Worm (Caenorhabditis elegans) whole organism, L3 larva: ENCODE results near the gene ctsa-4.2.
A peak's percentile ranks its signal among the peaks of the same experiment; 100 is the strongest.

Experiments
- R02D3.7 ChIP-seq: fragments of 150-350 bp; optimal IDR thresholded peaks from 2 replicates; lab custom pipeline; 2014; ENCODE audit warnings: missing biosample characterization, missing genetic modification characterization
- aly-2 ChIP-seq: fragments of 150-350 bp; optimal IDR thresholded peaks from 2 replicates; lab custom pipeline; 2014; ENCODE audit warnings: missing biosample characterization, missing genetic modification characterization
- ceh-16 ChIP-seq: sonication (generic microtip); optimal IDR thresholded peaks from 2 replicates; lab custom pipeline; 2017; ENCODE audit warnings: missing biosample characterization, missing genetic modification characterization
- ceh-28 ChIP-seq: fragments of 150-350 bp; optimal IDR thresholded peaks from 2 replicates; lab custom pipeline; 2014; ENCODE audit warnings: missing biosample characterization, missing genetic modification reagents, missing genetic modification characterization
- ceh-82 ChIP-seq: fragments of 150-350 bp; optimal IDR thresholded peaks from 2 replicates; lab custom pipeline; 2014; ENCODE audit warnings: missing biosample characterization, missing genetic modification characterization
- ceh-9 ChIP-seq: sonication (generic microtip); optimal IDR thresholded peaks from 2 replicates; lab custom pipeline; 2018; ENCODE audit warnings: missing biosample characterization, missing genetic modification characterization
- egl-27 ChIP-seq: sonication (generic microtip); optimal IDR thresholded peaks from 4 replicates; lab custom pipeline; 2017; ENCODE audit warnings: missing biosample characterization, missing genetic modification reagents, missing genetic modification characterization
- elt-2 ChIP-seq: sonication (generic microtip); optimal IDR thresholded peaks from 2 replicates; lab custom pipeline; 2016; ENCODE audit warnings: missing genetic modification reagents, mild to moderate bottlenecking, missing genetic modification characterization, missing compliant biosample characterization
- elt-3 ChIP-seq, 3 experiments: fragments of 150-350 bp in 1 of 3; sonication (generic microtip) in 2 of 3; optimal IDR thresholded peaks; 2 replicates in 2 of 3; 4 replicates in 1 of 3; lab custom pipeline; 2014 to 2017; ENCODE audit warnings: missing biosample characterization in 3 of 3, missing genetic modification characterization in 3 of 3
- eor-1 ChIP-seq, 2 experiments: fragments of 150-350 bp; optimal IDR thresholded peaks; 2 replicates each; lab custom pipeline; 2014 to 2018; ENCODE audit warnings: missing biosample characterization in 2 of 2, missing genetic modification characterization in 2 of 2
- fkh-10 ChIP-seq: sonication (generic microtip); optimal IDR thresholded peaks from 2 replicates; lab custom pipeline; 2017; ENCODE audit warnings: missing biosample characterization, missing genetic modification reagents, missing genetic modification characterization
- hmg-11 ChIP-seq: sonication (generic microtip); optimal IDR thresholded peaks from 2 replicates; lab custom pipeline; 2016; ENCODE audit warnings: missing genetic modification characterization, missing compliant biosample characterization
- jun-1 ChIP-seq: fragments of 150-350 bp; optimal IDR thresholded peaks from 2 replicates; lab custom pipeline; 2014; ENCODE audit warnings: missing biosample characterization, missing genetic modification reagents, missing genetic modification characterization
- lin-39 ChIP-seq: fragments of 150-350 bp; optimal IDR thresholded peaks from 2 replicates; lab custom pipeline; 2018; ENCODE audit warnings: missing biosample characterization, missing genetic modification reagents, missing genetic modification characterization
- lsy-12 ChIP-seq: sonication (generic microtip); optimal IDR thresholded peaks from 2 replicates; lab custom pipeline; 2016; ENCODE audit warnings: mild to moderate bottlenecking, missing genetic modification characterization, missing compliant biosample characterization
- mdl-1 ChIP-seq: fragments of 150-350 bp; optimal IDR thresholded peaks from 2 replicates; lab custom pipeline; 2014; ENCODE audit warnings: missing biosample characterization, missing genetic modification characterization
- mml-1 ChIP-seq: fragments of 150-350 bp; sonication (generic microtip); optimal IDR thresholded peaks from 3 replicates; lab custom pipeline; 2014; ENCODE audit warnings: missing biosample characterization, missing genetic modification characterization
- nfya-1 ChIP-seq: sonication (generic microtip); optimal IDR thresholded peaks from 2 replicates; lab custom pipeline; 2017; ENCODE audit warnings: missing genetic modification characterization, mild to moderate bottlenecking, missing compliant biosample characterization, antibody characterized with exemption, moderate library complexity; ENCODE audit not compliant: insufficient read depth
- nhr-11 ChIP-seq: fragments of 150-350 bp; optimal IDR thresholded peaks from 2 replicates; lab custom pipeline; 2014; ENCODE audit warnings: missing biosample characterization, missing genetic modification characterization
- nhr-23 ChIP-seq: fragments of 150-350 bp; optimal IDR thresholded peaks from 2 replicates; lab custom pipeline; 2014; ENCODE audit warnings: missing biosample characterization, missing genetic modification reagents, missing genetic modification characterization
- nhr-237 ChIP-seq: fragments of 150-350 bp; optimal IDR thresholded peaks from 2 replicates; lab custom pipeline; 2014; ENCODE audit warnings: missing biosample characterization, missing genetic modification characterization
- nhr-25 ChIP-seq: sonication (generic microtip); optimal IDR thresholded peaks from 2 replicates; lab custom pipeline; 2017; ENCODE audit warnings: missing biosample characterization, missing genetic modification characterization
- nhr-43 ChIP-seq: sonication (generic microtip); optimal IDR thresholded peaks from 2 replicates; lab custom pipeline; 2016; ENCODE audit warnings: mild to moderate bottlenecking, missing genetic modification characterization, missing compliant biosample characterization; ENCODE audit not compliant: poor library complexity, severe bottlenecking
- nhr-67 ChIP-seq: fragments of 150-350 bp; optimal IDR thresholded peaks from 2 replicates; lab custom pipeline; 2014; ENCODE audit warnings: missing biosample characterization, missing genetic modification characterization
- nhr-76 ChIP-seq: fragments of 150-350 bp; sonication (generic microtip); optimal IDR thresholded peaks from 5 replicates; lab custom pipeline; 2014; ENCODE audit warnings: missing biosample characterization, missing genetic modification characterization
- pha-4 ChIP-seq: fragments of 150-350 bp; optimal IDR thresholded peaks from 2 replicates; lab custom pipeline; 2014; ENCODE audit warnings: missing biosample characterization, missing genetic modification reagents, missing genetic modification characterization
- pqm-1 ChIP-seq: fragments of 150-350 bp; optimal IDR thresholded peaks from 2 replicates; lab custom pipeline; 2017; ENCODE audit warnings: missing biosample characterization, missing genetic modification characterization, inconsistent platforms
- sea-2 ChIP-seq: fragments of 150-350 bp; sonication (generic microtip); optimal IDR thresholded peaks from 4 replicates; lab custom pipeline; 2014; ENCODE audit warnings: missing biosample characterization, missing genetic modification reagents, missing genetic modification characterization
- skn-1 ChIP-seq: fragments of 150-350 bp; optimal IDR thresholded peaks from 2 replicates; lab custom pipeline; 2014; ENCODE audit warnings: missing biosample characterization, missing genetic modification characterization
- snpc-4 ChIP-seq: fragments of 150-350 bp; optimal IDR thresholded peaks from 2 replicates; lab custom pipeline; 2014; ENCODE audit warnings: missing biosample characterization, missing genetic modification characterization
- tbx-2 ChIP-seq: sonication (generic microtip); optimal IDR thresholded peaks from 2 replicates; lab custom pipeline; 2016; ENCODE audit warnings: mild to moderate bottlenecking, missing genetic modification characterization, missing compliant biosample characterization
- unc-39 ChIP-seq: sonication (generic microtip); optimal IDR thresholded peaks from 4 replicates; lab custom pipeline; 2017; ENCODE audit warnings: missing biosample characterization, missing genetic modification characterization
- unc-62 ChIP-seq: fragments of 150-350 bp; sonication (generic microtip); optimal IDR thresholded peaks from 4 replicates; lab custom pipeline; 2014; ENCODE audit warnings: missing biosample characterization, missing genetic modification reagents, missing genetic modification characterization
- zag-1 ChIP-seq: fragments of 150-350 bp; optimal IDR thresholded peaks from 2 replicates; lab custom pipeline; 2014; ENCODE audit warnings: missing biosample characterization, missing genetic modification characterization
- ztf-11 ChIP-seq: fragments of 150-350 bp; optimal IDR thresholded peaks from 2 replicates; lab custom pipeline; 2014; ENCODE audit warnings: missing biosample characterization, missing genetic modification characterization
- ztf-4 ChIP-seq: fragments of 150-350 bp; optimal IDR thresholded peaks from 2 replicates; lab custom pipeline; 2014; ENCODE audit warnings: missing biosample characterization, missing genetic modification characterization

The ctsa-4.2 gene

DNA sequence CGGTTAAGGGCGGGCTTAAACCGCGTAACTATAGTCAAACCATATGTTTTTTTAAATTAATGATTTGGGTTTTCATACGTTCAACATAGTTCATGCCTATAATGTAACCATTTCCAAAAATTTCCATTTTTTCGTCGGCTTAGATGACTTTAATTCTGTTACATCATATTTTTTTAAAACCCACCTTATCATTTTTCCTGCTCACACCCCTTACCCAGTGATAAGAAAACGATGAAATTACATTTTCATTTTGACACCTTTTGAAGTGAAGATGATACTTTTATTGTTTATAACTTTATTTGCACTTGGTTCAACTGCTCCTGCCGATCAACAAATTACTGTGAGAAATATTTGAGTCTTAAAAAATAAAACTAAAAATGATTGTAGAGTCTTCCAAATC is at the start of gene ctsa-4.2:
Gene ctsa-4.2 (plus strand): TSS at position 247 of the 400 bp plus-strand sequence.
- TF ChIP-seq elt-2 (peak; percentile 83), nhr-76 (tag; lab: Kevin White, UChicago) (no peak), mml-1 (tag; lab: Kevin White, UChicago) (no peak), pha-4 (tag; lab: Kevin White, UChicago) (no peak), egl-27 (tag; lab: Kevin White, UChicago) (no peak), unc-62 (GFP tag; lab: Kevin White, UChicago) (no peak), sea-2 (no peak), hmg-11 (no peak), skn-1 (peak; percentile 58)

DNA sequence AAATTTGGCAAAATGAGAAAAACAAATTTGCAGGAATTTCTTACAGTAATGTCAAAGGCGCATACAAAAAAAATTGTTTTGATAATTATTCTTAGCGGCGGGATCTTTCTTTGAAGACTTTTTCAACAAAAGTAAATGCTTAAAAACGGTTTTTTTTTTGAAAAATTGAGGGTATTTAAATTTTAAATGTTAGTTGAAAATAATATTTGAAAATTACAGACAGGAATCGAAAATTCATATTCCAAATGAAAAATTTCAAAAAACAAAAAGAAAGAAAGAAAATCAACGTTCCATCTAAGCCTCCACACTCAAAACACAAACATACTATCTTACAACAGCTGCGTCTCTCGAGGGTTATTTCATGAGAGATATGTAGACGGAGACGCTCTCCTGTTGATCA is 35.2 kb upstream of the ctsa-4.2 start:
- TF ChIP-seq pha-4 (tag; lab: Kevin White, UChicago) (no peak), elt-2 (no peak), nhr-76 (tag; lab: Kevin White, UChicago) (no peak), elt-3 (tag; optimal IDR thresholded peaks at IDR 0.05; lab: Kevin White, UChicago) (no peak), ceh-16 (tag; lab: Kevin White, UChicago) (no peak), eor-1 (tag; optimal IDR thresholded peaks at IDR 0.05; lab: Kevin White, UChicago) (no peak), R02D3.7 (tag; lab: Kevin White, UChicago) (no peak), mml-1 (tag; lab: Kevin White, UChicago) (no peak), jun-1 (tag; lab: Kevin White, UChicago) (no peak), tbx-2 (tag; lab: Kevin White, UChicago) (no peak), ztf-4 (tag; lab: Kevin White, UChicago) (no peak), nhr-25 (tag; lab: Kevin White, UChicago) (no peak), zag-1 (no peak), lin-39 (tag; lab: Kevin White, UChicago) (no peak), ceh-28 (tag; lab: Kevin White, UChicago) (no peak), nhr-11 (tag; lab: Kevin White, UChicago) (no peak)

DNA sequence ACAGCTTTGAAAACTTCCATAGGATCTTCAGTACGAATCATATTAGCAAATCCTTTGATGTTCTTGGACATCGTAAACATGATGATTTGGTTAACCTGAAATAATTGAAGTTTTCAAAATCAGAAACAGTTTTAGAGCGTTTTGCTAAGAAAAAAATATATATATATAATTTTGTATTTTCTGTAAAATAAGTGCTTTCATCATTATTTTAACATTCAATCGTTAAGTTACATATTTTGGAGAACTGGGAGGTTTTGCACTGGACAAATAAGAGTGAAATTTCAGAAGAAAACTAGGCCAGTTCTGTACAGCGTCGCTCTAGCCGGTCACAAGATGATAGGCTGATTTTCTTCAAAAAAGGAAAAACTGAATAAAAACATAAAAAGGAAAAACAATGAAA is 33.8 kb upstream of the ctsa-4.2 start, which contains the start of gene F27B3.6:
Gene F27B3.6 (minus strand): TSS at position 101 of the 400 bp plus-strand sequence.
- TF ChIP-seq ceh-16 (tag; lab: Kevin White, UChicago) (no peak), nhr-43 (tag; lab: Kevin White, UChicago) (no peak), nhr-25 (tag; lab: Kevin White, UChicago) (no peak), unc-62 (GFP tag; lab: Kevin White, UChicago) (no peak), skn-1 (no peak), pqm-1 (no peak), nfya-1 (tag; lab: Kevin White, UChicago) (no peak), ceh-82 (no peak), lsy-12 (tag; lab: Kevin White, UChicago) (no peak), nhr-237 (tag; lab: Kevin White, UChicago) (no peak), nhr-67 (tag; lab: Kevin White, UChicago) (no peak), ceh-9 (no peak), R02D3.7 (tag; lab: Kevin White, UChicago) (no peak), aly-2 (tag; lab: Kevin White, UChicago) (no peak), ztf-11 (no peak), lin-39 (tag; lab: Kevin White, UChicago) (no peak), elt-3 (tag; optimal IDR thresholded peaks at IDR 0.05; lab: Kevin White, UChicago) (no peak), mml-1 (tag; lab: Kevin White, UChicago) (no peak)

DNA sequence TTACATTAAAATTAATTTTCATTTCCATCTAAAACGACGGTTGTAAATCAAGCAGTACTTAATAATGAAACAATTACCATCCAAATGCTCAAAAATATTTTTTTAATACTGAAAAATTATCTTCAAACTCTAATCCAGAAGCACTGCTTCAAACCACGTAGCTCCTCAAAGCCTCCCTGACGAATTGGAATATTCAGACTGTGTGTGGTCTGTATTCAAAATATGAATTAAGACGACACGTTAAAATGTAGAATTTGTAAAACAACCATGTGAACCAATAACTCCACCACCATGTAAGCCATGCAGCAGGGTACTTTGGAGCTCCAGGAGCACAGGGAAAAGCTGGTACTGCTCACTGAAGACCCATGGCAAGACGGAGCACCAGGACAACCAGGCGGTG is 32.9 kb upstream of the ctsa-4.2 start, which contains the start of gene F27B3.8:
Gene F27B3.8 (plus strand): TSS at position 301 of the 400 bp plus-strand sequence.
- TF ChIP-seq nfya-1 (tag; lab: Kevin White, UChicago) (no peak), unc-39 (tag; lab: Kevin White, UChicago) (no peak), nhr-23 (tag; lab: Kevin White, UChicago) (no peak), fkh-10 (GFP tag; lab: Kevin White, UChicago) (no peak), nhr-25 (tag; lab: Kevin White, UChicago) (no peak), nhr-76 (tag; lab: Kevin White, UChicago) (no peak), unc-62 (GFP tag; lab: Kevin White, UChicago) (no peak), mdl-1 (no peak), hmg-11 (no peak), skn-1 (no peak), lin-39 (tag; lab: Kevin White, UChicago) (no peak), nhr-237 (tag; lab: Kevin White, UChicago) (no peak), zag-1 (no peak), ztf-4 (tag; lab: Kevin White, UChicago) (no peak), snpc-4 (tag; lab: Kevin White, UChicago) (no peak), pha-4 (tag; lab: Kevin White, UChicago) (no peak)
